Worm (Caenorhabditis elegans): ENCODE measurements around the gene praf-3.

Gene praf-3

DNA sequence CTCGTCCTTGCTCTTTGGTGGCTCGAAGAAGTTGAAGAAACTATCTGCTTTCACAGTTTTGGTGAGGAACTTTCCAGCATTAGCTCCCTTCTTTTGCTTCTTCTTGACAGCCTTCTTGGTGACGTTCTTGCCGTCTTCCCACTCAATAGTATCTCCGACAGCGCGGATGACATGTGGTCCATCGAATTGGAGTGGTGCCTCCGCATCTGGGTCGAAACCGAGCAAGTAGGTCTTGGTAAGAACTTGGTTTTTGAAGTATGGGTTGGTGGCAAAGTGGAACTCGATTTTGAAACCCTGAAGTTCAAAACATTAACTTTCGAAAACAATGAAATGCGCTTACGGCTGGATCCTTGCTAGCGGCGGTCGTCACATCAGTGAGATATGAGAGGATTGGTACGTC lies 1.5 kb upstream of the praf-3 start:
- TF ChIP-seq ceh-39 (tag; optimal IDR thresholded peaks at IDR 0.05) (no peak), ces-1 (GFP tag; optimal IDR thresholded peaks at IDR 0.05) (no peak), pha-4 (tag; optimal IDR thresholded peaks at IDR 0.05) (no peak), lin-32 (GFP tag; optimal IDR thresholded peaks at IDR 0.05) (no peak), lin-13 (tag; optimal IDR thresholded peaks at IDR 0.05) (no peak), ham-2 (GFP tag; optimal IDR thresholded peaks at IDR 0.05) (no peak), M03D4.4 (tag; optimal IDR thresholded peaks at IDR 0.05) (no peak), unc-39 (tag; optimal IDR thresholded peaks at IDR 0.05) (no peak), elt-1 (tag; optimal IDR thresholded peaks at IDR 0.05; ENCODE audit: borderline replicate concordance, insufficient read depth) (no peak), nhr-28 (tag; optimal IDR thresholded peaks at IDR 0.05) (no peak), tbx-8 (GFP tag; optimal IDR thresholded peaks at IDR 0.05) (no peak), mls-2 (tag; optimal IDR thresholded peaks at IDR 0.05) (no peak), hlh-1 (tag; optimal IDR thresholded peaks at IDR 0.05) (no peak), nhr-76 (tag; optimal IDR thresholded peaks at IDR 0.05) (no peak), sptf-1 (tag; optimal IDR thresholded peaks at IDR 0.05) (no peak), ceh-83 (GFP tag; optimal IDR thresholded peaks at IDR 0.05) (no peak), unc-62 (GFP tag; optimal IDR thresholded peaks at IDR 0.05) (no peak), nhr-2 (tag; optimal IDR thresholded peaks at IDR 0.05) (no peak), elt-3 (tag; optimal IDR thresholded peaks at IDR 0.05) (no peak), unc-120 (tag; optimal IDR thresholded peaks at IDR 0.05; ENCODE audit: poor library complexity, severe bottlenecking) (no peak)

DNA sequence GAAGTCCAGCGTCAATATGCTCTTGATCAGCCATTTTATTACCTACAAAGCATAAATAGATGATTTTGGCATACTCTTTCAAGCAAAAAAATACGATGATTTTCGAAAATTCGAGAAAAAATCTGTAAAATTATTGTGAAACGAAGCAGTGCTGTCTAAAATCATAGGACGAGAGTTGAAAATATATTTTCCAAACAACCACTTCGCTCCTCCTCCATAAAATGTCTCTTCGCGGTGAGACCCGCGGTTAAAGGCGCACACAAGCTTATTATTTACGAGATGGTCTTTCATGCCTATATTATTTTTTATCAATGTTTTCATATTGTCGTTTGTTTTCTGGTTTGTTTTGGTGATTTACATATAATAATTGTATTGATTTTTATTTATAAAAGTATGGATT lies 505 bp upstream of the praf-3 start, which contains the start of gene nap-1:
TSS of gene nap-1 (minus strand) at position 42 of the 400 bp plus-strand sequence.
- TF ChIP-seq pha-4 (tag; optimal IDR thresholded peaks at IDR 0.05) (peak; percentile 60), elt-1 (tag; optimal IDR thresholded peaks at IDR 0.05; ENCODE audit: borderline replicate concordance, insufficient read depth) (no peak), nhr-237 (tag; optimal IDR thresholded peaks at IDR 0.05) (peak; percentile 31), lsy-2 (tag; optimal IDR thresholded peaks at IDR 0.05) (peak; percentile 74), lin-32 (GFP tag; optimal IDR thresholded peaks at IDR 0.05) (no peak), ceh-39 (tag; optimal IDR thresholded peaks at IDR 0.05) (peak; percentile 56), ces-1 (GFP tag; optimal IDR thresholded peaks at IDR 0.05) (peak; percentile 42), mep-1 (tag; optimal IDR thresholded peaks at IDR 0.05) (peak; percentile 69), lin-13 (tag; optimal IDR thresholded peaks at IDR 0.05) (peak; percentile 61)

DNA sequence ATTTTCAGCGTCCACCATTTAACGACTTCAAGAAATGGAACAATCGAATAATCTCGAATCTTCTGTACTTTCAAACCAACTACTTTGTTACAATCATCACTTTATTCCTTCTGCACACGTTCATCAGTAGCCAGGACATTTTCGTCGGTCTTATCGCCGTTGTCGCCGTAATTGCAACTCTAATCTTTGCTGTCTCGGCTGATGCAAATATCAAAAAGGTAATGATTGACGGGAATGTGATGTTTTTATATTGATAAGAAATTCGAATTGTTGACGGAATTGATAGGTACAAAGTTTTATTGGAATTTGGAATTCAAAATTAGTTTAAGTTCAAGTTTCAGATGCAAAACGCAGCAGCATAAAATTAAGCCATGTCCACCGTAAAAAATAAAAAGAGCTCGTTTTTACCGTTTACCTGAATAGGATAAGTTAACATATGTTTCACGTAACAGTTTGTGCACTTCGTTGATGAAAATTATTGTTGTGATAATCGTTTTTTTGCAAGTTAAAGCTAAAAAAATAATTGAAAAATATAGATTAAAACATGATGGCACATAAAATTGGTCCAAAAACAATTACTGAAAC lies 575 bp downstream of the praf-3 start:
- TF ChIP-seq mep-1 (tag; optimal IDR thresholded peaks at IDR 0.05): no peak
- TF ChIP-seq tbx-8 (GFP tag; optimal IDR thresholded peaks at IDR 0.05): no peak
- TF ChIP-seq mab-5 (tag; optimal IDR thresholded peaks at IDR 0.05): no peak

DNA sequence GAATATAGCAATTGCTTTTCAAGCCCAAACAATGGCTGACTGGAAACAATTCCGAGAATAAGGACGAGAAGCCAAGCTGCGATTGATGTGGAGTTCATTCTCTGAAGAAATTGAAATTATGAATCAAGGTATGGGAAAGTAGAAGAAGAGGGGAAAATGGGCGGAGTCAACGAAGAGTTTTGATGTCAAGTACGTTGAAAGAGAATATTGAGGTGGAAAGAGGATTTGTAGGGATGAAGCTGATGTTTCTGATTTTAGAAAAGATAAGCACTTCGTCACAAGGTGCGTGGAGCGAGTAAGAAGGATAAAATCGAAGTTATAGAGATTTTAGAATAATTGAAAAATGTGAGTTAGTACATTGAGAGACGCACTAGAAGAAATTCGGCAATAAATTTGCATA lies 2.9 kb downstream of the praf-3 start, which contains the start of gene D2096.9:
TSS of gene D2096.9 (minus strand) at position 101 of the 400 bp plus-strand sequence.
- no peak for TF ChIP-seq bed-3 (GFP tag; optimal IDR thresholded peaks at IDR 0.05)
- no peak for TF ChIP-seq hlh-1 (tag; optimal IDR thresholded peaks at IDR 0.05)
- no peak for TF ChIP-seq ztf-11 (tag; optimal IDR thresholded peaks at IDR 0.05)
- no peak for TF ChIP-seq zip-8 (tag; optimal IDR thresholded peaks at IDR 0.05)
- no peak for TF ChIP-seq blmp-1 (tag; optimal IDR thresholded peaks at IDR 0.05)
- no peak for TF ChIP-seq ces-1 (GFP tag; optimal IDR thresholded peaks at IDR 0.05)
- TF ChIP-seq sptf-1 (tag; optimal IDR thresholded peaks at IDR 0.05): no peak
- TF ChIP-seq mep-1 (tag; optimal IDR thresholded peaks at IDR 0.05): no peak
- no peak for TF ChIP-seq snpc-4 (tag; optimal IDR thresholded peaks at IDR 0.05)
- no peak for TF ChIP-seq nhr-76 (tag; optimal IDR thresholded peaks at IDR 0.05)
- no peak for TF ChIP-seq ceh-43 (GFP tag; optimal IDR thresholded peaks at IDR 0.05)

DNA sequence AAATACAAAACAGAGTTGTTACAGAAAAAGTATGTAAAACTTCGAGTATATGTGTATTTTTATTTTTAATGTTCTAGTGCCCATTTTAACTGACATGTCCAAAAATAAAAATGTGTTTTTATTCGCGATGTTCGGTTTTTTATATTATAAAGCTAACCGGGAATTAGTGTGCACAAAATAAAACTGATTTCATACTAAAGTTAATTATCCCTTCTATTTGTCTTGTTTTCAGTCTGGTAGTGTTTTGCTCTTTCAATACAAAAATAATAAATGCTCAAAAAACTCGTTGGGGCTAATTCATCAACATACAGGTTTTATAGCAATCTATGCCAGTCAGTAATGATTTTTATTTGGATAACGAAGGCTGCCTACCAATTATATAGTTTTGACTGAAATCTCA lies 5.0 kb downstream of the praf-3 start:
- TF ChIP-seq ham-2 (GFP tag; optimal IDR thresholded peaks at IDR 0.05): no peak
- TF ChIP-seq nhr-12 (tag; optimal IDR thresholded peaks at IDR 0.05): no peak
- no peak for TF ChIP-seq ceh-39 (tag; optimal IDR thresholded peaks at IDR 0.05)
- TF ChIP-seq ztf-11 (tag; optimal IDR thresholded peaks at IDR 0.05): no peak
- TF ChIP-seq sem-2 (GFP tag; optimal IDR thresholded peaks at IDR 0.05): no peak
- no peak for TF ChIP-seq hlh-1 (tag; optimal IDR thresholded peaks at IDR 0.05)
- no peak for TF ChIP-seq blmp-1 (tag; optimal IDR thresholded peaks at IDR 0.05)
- TF ChIP-seq mep-1 (tag; optimal IDR thresholded peaks at IDR 0.05): no peak
- no peak for TF ChIP-seq ceh-83 (GFP tag; optimal IDR thresholded peaks at IDR 0.05)
- TF ChIP-seq flh-1 (GFP tag; optimal IDR thresholded peaks at IDR 0.05): no peak
- no peak for TF ChIP-seq lin-13 (tag; optimal IDR thresholded peaks at IDR 0.05)
- no peak for TF ChIP-seq lsy-2 (tag; optimal IDR thresholded peaks at IDR 0.05)
- no peak for TF ChIP-seq mab-5 (tag; optimal IDR thresholded peaks at IDR 0.05)
- TF ChIP-seq tbx-8 (GFP tag; optimal IDR thresholded peaks at IDR 0.05): no peak
- no peak for TF ChIP-seq mls-2 (tag; optimal IDR thresholded peaks at IDR 0.05)
- TF ChIP-seq ces-1 (GFP tag; optimal IDR thresholded peaks at IDR 0.05): no peak
- TF ChIP-seq elt-1 (tag; optimal IDR thresholded peaks at IDR 0.05; ENCODE audit: borderline replicate concordance, insufficient read depth): no peak
- no peak for TF ChIP-seq sptf-1 (tag; optimal IDR thresholded peaks at IDR 0.05)
- no peak for TF ChIP-seq elt-3 (tag; optimal IDR thresholded peaks at IDR 0.05)
